Worm (Caenorhabditis elegans) whole organism, L1 larva: ENCODE data around the gene srj-53.

ENCODE experiments used
- ceh-90 ChIP-seq: sonication (generic microtip); optimal IDR thresholded peaks from 2 replicates; lab custom pipeline; 2016; ENCODE audit warnings: missing genetic modification characterization, missing compliant biosample characterization

The srj-53 gene

ce11 chrV:646129-646528 is 48.4 kb downstream of the srj-53 start, which contains the start of gene F48G7.12:
Gene F48G7.12 (minus strand): TSS chrV:646229.
- TF ChIP-seq ceh-90 (tag; lab: Kevin White, UChicago) = no peak
